Fruit fly (Drosophila melanogaster): Measurements from ENCODE around the gene Xrcc2.

Xrcc2 gene

DNA sequence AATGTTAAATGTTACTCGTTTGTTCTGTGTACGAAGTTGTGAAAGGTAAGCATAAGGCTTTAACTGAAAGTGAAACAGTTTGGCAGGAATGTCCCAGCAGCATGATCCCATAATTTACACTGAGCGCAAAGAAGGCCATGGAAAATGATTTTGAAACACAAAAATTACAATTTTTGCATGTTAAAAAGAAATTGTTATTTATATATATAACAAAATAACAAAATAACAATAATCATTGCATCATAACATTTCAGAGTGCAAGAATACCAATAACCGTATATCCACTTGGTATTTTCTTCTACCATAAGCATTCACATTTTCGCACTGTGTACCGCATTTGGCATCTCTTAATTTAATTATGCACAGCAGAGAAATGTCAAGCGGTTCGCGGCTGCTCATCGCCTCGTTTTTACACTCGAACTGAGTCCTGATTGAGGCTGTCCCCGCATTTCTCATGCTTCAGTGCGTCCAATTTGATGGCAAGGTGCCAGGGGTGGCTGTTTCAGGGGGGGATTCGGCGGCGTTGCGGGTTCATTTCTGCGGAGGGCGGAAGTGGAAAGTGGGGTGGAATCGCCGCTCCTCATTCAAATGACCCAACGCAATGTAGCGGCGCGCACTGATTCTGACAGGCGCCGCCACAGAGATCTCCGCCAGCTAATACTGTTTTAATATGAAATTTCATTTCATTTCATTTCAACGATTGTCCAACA is 22.6 kb downstream of the Xrcc2 start, which contains the start of gene CG6481:
TSS of gene CG6481 (minus strand) at position 51 of the 710 bp plus-strand sequence.
- TF ChIP-seq CG4496 (GFP tag; IDR thresholded peaks at IDR 0.05), result no peak
- no peak for TF ChIP-seq D1 (tag; optimal IDR thresholded peaks at IDR 0.05)
- TF ChIP-seq CG34367 (tag; optimal IDR thresholded peaks at IDR 0.05), result no peak
- TF ChIP-seq Pif1B (GFP tag; optimal IDR thresholded peaks at IDR 0.05), result no peak
- peak; percentile 8 for TF ChIP-seq CG17806 (tag; optimal IDR thresholded peaks at IDR 0.05)
- TF ChIP-seq CG32121 (GFP tag; IDR thresholded peaks at IDR 0.05), result no peak

dm6 chrX:18523146-18523812 is 23.4 kb downstream of the Xrcc2 start:
- TF ChIP-seq CG32121 (GFP tag; IDR thresholded peaks at IDR 0.05) (no peak), Snoo (tag; optimal IDR thresholded peaks at IDR 0.05) (no peak), Pif1A (GFP tag; optimal IDR thresholded peaks at IDR 0.05) (no peak), D1 (tag; optimal IDR thresholded peaks at IDR 0.05) (no peak), EcR (GFP tag; optimal IDR thresholded peaks at IDR 0.05) (no peak), CG8301 (tag; optimal IDR thresholded peaks at IDR 0.05) (no peak), rn (GFP tag; IDR thresholded peaks at IDR 0.05) (no peak), CG13204 (GFP tag; optimal IDR thresholded peaks at IDR 0.05) (no peak), CG14655 (GFP tag; optimal IDR thresholded peaks at IDR 0.05) (no peak), CG15710 (tag; optimal IDR thresholded peaks at IDR 0.05) (no peak), CG12605 (GFP tag; IDR thresholded peaks at IDR 0.05) (no peak), CG9948 (tag; optimal IDR thresholded peaks at IDR 0.05) (no peak), Pif1B (GFP tag; optimal IDR thresholded peaks at IDR 0.05) (no peak), CG4496 (GFP tag; IDR thresholded peaks at IDR 0.05) (no peak), CG10348 (GFP tag; IDR thresholded peaks at IDR 0.05) (no peak), CG8159 (tag; optimal IDR thresholded peaks at IDR 0.05) (no peak), gl (tag; optimal IDR thresholded peaks at IDR 0.05) (no peak), CG17806 (tag; optimal IDR thresholded peaks at IDR 0.05) (no peak), Ets98B (GFP tag; IDR thresholded peaks at IDR 0.05) (no peak), CG34367 (tag; optimal IDR thresholded peaks at IDR 0.05) (no peak)

DNA sequence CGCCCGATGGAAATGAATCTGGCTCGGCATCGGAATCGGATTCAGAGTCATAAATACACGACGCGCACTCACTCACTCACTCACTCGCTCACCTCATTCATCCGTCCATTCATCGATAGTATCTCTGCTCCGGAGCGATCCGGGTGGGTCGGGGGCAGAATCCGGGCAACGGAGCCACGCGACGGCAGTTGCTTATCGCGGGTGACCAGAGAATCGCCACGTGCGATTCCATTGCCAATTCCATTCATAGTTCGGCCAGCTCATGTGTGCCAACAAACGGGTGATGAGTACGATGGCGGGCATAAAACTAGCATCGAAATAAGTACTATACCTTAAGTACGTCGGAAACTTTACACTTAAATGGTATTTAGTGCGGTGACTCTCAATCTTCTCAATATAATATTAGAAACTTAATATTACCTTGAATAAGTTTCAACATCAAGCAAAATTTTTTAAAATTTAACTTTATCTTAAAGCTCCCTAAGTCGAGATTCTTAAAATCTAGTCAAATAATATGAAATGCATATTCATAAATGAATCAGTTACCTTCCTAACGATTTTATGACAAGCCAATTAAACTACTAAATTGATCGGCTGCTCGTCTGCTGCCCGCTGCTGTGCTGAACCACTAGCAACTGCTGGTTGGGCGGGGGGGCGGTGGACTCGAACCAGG is 24.8 kb downstream of the Xrcc2 start:
- TF ChIP-seq fd96Ca (GFP tag; IDR thresholded peaks at IDR 0.05), result no peak
- peak; percentile 49 for TF ChIP-seq CG15710 (tag; optimal IDR thresholded peaks at IDR 0.05)
- TF ChIP-seq CG9948 (tag; optimal IDR thresholded peaks at IDR 0.05), result peak; percentile 41
- TF ChIP-seq CG14655 (GFP tag; optimal IDR thresholded peaks at IDR 0.05), result peak; percentile 66
- TF ChIP-seq Snoo (tag; optimal IDR thresholded peaks at IDR 0.05), result peak; percentile 3
- TF ChIP-seq CG8301 (tag; optimal IDR thresholded peaks at IDR 0.05), result peak; percentile 52
- peak; percentile 24 for TF ChIP-seq Pif1A (GFP tag; optimal IDR thresholded peaks at IDR 0.05)
- peak; percentile 70 for TF ChIP-seq CG8159 (tag; optimal IDR thresholded peaks at IDR 0.05)
- no peak for TF ChIP-seq Pif1B (GFP tag; optimal IDR thresholded peaks at IDR 0.05)
- no peak for TF ChIP-seq Ets98B (GFP tag; IDR thresholded peaks at IDR 0.05)
- TF ChIP-seq CG17806 (tag; optimal IDR thresholded peaks at IDR 0.05), result peak; percentile 44
- TF ChIP-seq CG34367 (tag; optimal IDR thresholded peaks at IDR 0.05), result peak; percentile 14
- no peak for TF ChIP-seq D1 (tag; optimal IDR thresholded peaks at IDR 0.05)

dm6 chrX:18528166-18528733 is 28.3 kb downstream of the Xrcc2 start, which contains the start of the genes CG15042 and CG15047:
Gene CG15042, minus strand, starts transcription at chrX:18528266.
Gene CG15047, plus strand, starts transcription at chrX:18528683.
- TF ChIP-seq fd96Ca (GFP tag; IDR thresholded peaks at IDR 0.05) (no peak), Pif1A (GFP tag; optimal IDR thresholded peaks at IDR 0.05) (no peak), CG8159 (tag; optimal IDR thresholded peaks at IDR 0.05) (no peak), D1 (tag; optimal IDR thresholded peaks at IDR 0.05) (no peak), CG17806 (tag; optimal IDR thresholded peaks at IDR 0.05) (no peak), Ets98B (GFP tag; IDR thresholded peaks at IDR 0.05) (no peak), CG12605 (GFP tag; IDR thresholded peaks at IDR 0.05) (no peak), gl (tag; optimal IDR thresholded peaks at IDR 0.05) (no peak), EcR (GFP tag; optimal IDR thresholded peaks at IDR 0.05) (no peak), CG8301 (tag; optimal IDR thresholded peaks at IDR 0.05) (no peak), CG32121 (GFP tag; IDR thresholded peaks at IDR 0.05) (no peak), CG14655 (GFP tag; optimal IDR thresholded peaks at IDR 0.05) (no peak), CG15710 (tag; optimal IDR thresholded peaks at IDR 0.05) (no peak), CG13204 (GFP tag; optimal IDR thresholded peaks at IDR 0.05) (no peak)

DNA sequence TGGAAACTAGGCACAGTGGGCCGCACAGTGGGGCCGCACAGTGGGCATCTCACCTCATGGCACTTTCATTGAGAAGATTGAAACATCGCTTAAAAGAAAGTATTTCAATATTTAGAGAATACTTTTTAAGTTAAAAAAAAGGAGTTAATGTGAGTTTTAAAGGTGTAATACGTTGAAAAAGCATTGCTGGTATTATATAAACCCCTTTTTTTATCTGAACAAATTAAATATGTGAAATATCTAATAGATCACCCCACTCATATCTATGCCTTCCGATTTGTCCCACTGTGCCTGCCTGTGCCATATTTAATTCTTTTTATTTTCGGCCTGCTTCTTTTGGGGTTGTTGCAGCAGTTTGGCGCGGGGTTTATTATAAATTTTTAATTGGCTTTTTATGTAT is 33.4 kb downstream of the Xrcc2 start:
- TF ChIP-seq CG4496 (GFP tag; IDR thresholded peaks at IDR 0.05) (no peak), CG14655 (GFP tag; optimal IDR thresholded peaks at IDR 0.05) (no peak), CG34367 (tag; optimal IDR thresholded peaks at IDR 0.05) (peak; percentile 13), EcR (GFP tag; optimal IDR thresholded peaks at IDR 0.05) (no peak), CG17806 (tag; optimal IDR thresholded peaks at IDR 0.05) (no peak), D1 (tag; optimal IDR thresholded peaks at IDR 0.05) (no peak), Pif1A (GFP tag; optimal IDR thresholded peaks at IDR 0.05) (peak; percentile 18), CG9948 (tag; optimal IDR thresholded peaks at IDR 0.05) (peak; percentile 25), CG15710 (tag; optimal IDR thresholded peaks at IDR 0.05) (peak; percentile 22), CG8301 (tag; optimal IDR thresholded peaks at IDR 0.05) (no peak), CG8159 (tag; optimal IDR thresholded peaks at IDR 0.05) (peak; percentile 25), CG12605 (GFP tag; IDR thresholded peaks at IDR 0.05) (no peak), Snoo (tag; optimal IDR thresholded peaks at IDR 0.05) (no peak), CG10348 (GFP tag; IDR thresholded peaks at IDR 0.05) (no peak)
